Fruit fly (Drosophila melanogaster): ENCODE measurements around the gene CG43844.

Gene CG43844

DNA sequence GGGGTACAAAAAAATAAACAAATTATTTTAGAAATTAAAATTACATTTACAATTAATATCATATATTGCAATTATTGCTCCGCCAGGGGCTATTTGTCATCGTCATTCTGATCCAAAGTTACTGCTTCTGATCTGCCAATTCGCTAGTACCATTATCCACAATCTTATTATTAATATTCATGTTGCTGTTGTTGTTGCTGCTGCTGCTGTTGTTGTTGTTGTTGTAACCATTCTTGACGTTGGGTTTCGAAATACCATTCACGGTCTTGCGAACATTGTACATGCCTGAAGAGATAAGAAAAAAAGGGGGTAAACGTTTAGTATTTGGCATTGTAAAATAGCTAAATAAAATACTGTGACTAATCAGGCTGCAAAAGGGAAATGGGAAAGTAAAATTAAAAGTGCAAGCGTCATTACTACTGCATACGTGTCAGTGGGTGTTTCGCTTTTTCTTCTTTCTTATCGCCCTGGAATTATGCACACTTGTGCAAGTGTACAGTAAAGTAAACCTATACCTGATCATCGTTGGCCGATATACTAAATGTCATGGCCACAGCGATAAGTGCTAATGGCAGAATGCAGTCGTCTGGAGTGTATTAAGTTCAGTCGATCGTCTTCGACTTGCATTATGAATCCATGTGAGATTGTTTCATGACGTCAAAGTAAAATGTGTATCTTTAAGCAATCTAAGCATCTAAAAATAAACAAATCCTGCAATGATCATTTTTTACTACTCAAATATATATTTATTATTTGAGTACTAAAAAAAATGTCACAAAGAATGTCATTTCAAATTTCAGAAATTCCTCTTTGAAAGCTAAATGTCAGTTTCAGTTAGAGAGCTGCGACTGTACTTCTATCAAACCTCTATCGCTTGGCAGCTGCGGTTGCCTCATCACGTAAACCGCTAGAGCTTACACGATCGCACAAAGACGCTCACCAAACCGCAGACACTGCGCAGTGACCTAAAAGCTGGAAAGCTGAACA, 37.5 kb upstream of the CG43844 start:
- no peak for TF ChIP-seq CG10348 (GFP tag; IDR thresholded peaks at IDR 0.05)
- TF ChIP-seq EcR (GFP tag; optimal IDR thresholded peaks at IDR 0.05): peak; percentile 80
- no peak for TF ChIP-seq CG9948 (tag; optimal IDR thresholded peaks at IDR 0.05)
- no peak for TF ChIP-seq Ets98B (GFP tag; IDR thresholded peaks at IDR 0.05)

DNA sequence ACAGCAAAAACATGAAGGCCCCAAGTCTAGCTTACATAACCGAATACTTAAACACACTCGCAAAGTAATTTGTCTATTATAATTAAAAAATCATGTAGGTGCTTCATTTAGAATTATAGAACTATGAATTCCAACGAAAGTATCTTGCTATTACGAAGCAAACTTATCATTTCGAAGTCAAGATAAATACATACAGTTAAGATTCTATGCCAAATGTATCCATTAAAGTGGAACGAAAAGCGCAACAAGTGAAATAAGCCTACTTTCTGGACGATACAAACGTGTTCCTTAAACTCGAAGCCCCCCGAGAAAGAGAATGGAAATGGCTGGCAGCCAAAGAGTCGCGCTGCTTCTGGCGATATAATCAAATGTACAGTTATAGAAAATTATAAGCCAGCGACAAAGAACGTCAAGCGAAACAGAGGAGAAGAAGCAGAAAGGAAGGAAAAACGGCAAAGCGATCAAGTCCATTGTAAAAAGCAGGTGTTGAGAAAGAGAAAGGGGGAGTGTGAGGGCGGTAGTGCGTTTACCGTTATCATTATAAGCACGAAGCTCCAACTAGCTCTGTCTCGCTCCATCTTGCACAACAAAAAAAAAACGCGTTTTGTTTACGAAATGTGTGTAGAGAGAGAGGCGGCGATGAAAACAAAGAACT, 36.6 kb upstream of the CG43844 start:
- TF ChIP-seq CG8159 (tag; optimal IDR thresholded peaks at IDR 0.05) (peak; percentile 54), CG15710 (tag; optimal IDR thresholded peaks at IDR 0.05) (peak; percentile 39), Snoo (tag; optimal IDR thresholded peaks at IDR 0.05) (no peak), CG34367 (tag; optimal IDR thresholded peaks at IDR 0.05) (no peak), CG8301 (tag; optimal IDR thresholded peaks at IDR 0.05) (peak; percentile 21), CG9948 (tag; optimal IDR thresholded peaks at IDR 0.05) (peak; percentile 32), fd96Ca (GFP tag; IDR thresholded peaks at IDR 0.05) (0 out of 3 replicates have a peak, but pooled peaks have one; percentile 33), Pif1A (GFP tag; optimal IDR thresholded peaks at IDR 0.05) (peak; percentile 1), CG10348 (GFP tag; IDR thresholded peaks at IDR 0.05) (no peak), CG14655 (GFP tag; optimal IDR thresholded peaks at IDR 0.05) (peak; percentile 35), CG17806 (tag; optimal IDR thresholded peaks at IDR 0.05) (peak; percentile 33), Ets98B (GFP tag; IDR thresholded peaks at IDR 0.05) (0 out of 2 replicates have a peak, but pooled peaks have one; percentile 11), EcR (GFP tag; optimal IDR thresholded peaks at IDR 0.05) (peak; percentile 44), gl (tag; optimal IDR thresholded peaks at IDR 0.05) (no peak)

DNA sequence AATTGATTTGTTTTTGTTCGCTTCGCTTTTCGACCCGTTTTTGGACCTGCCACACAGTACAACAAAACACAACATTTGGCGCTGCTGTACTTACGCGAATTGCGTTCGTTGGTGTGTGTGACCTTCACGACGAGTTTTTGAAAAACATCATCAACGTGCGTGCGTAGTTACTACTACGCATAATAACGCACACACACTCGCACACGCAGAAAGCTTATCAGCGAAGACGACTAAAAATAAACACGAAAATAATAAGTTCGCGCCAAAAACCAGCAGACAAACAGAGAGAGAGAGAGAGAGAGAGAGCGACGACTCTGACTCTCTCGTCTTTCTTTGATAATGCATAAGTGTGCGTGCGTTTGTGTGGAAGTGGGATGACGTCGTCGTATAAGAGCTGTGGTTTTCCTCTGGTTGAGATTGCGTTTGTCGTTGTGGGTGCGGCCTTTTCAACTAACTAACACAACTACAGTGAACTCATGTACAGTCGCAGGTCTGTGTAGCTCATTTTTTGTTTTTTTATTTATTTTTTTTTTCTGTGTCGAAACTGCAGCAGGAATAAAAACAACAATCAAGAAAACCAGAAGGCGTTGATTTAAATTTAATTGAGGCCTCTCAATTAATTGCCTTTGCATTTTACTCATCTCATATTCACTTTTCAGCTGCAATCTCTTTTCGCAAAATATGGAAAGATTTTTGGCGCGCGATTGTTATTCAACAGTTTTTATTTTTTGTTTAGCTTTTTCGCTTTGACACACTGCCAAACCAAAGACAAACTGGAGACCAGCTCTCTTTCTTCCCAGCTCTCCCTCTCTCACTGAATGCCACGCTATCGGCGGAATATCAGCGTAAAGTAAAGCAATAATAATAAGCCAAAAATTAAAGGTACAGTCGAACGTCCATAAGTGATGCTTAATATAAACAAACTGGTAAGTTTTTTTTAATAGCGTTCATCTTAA, 35.4 kb upstream of the CG43844 start:
- TF ChIP-seq CG9948 (tag; optimal IDR thresholded peaks at IDR 0.05) (peak; percentile 36), EcR (GFP tag; optimal IDR thresholded peaks at IDR 0.05) (peak; percentile 88), Snoo (tag; optimal IDR thresholded peaks at IDR 0.05) (peak; percentile 42), Ets98B (GFP tag; IDR thresholded peaks at IDR 0.05) (peak; percentile 68; the same call in 1 of the 2 replicates), CG8159 (tag; optimal IDR thresholded peaks at IDR 0.05) (peak; percentile 61), fd96Ca (GFP tag; IDR thresholded peaks at IDR 0.05) (peak; percentile 52; the same call in 2 of the 3 replicates), gl (tag; optimal IDR thresholded peaks at IDR 0.05) (no peak), CG10348 (GFP tag; IDR thresholded peaks at IDR 0.05) (no peak), CG15710 (tag; optimal IDR thresholded peaks at IDR 0.05) (peak; percentile 50), Pif1A (GFP tag; optimal IDR thresholded peaks at IDR 0.05) (peak; percentile 66), Pif1B (GFP tag; optimal IDR thresholded peaks at IDR 0.05) (peak; percentile 78), CG32121 (GFP tag; IDR thresholded peaks at IDR 0.05) (peak; percentile 67; the same call in 1 of the 2 replicates), CG13204 (GFP tag; optimal IDR thresholded peaks at IDR 0.05) (peak; percentile 25), CG8301 (tag; optimal IDR thresholded peaks at IDR 0.05) (no peak), CG12605 (GFP tag; IDR thresholded peaks at IDR 0.05) (peak; percentile 66), CG17806 (tag; optimal IDR thresholded peaks at IDR 0.05) (no peak), CG34367 (tag; optimal IDR thresholded peaks at IDR 0.05) (peak; percentile 1), CG14655 (GFP tag; optimal IDR thresholded peaks at IDR 0.05) (peak; percentile 27), rn (GFP tag; IDR thresholded peaks at IDR 0.05) (0 out of 2 replicates have a peak, but pooled peaks have one; percentile 28), D1 (tag; optimal IDR thresholded peaks at IDR 0.05) (no peak), CG4496 (GFP tag; IDR thresholded peaks at IDR 0.05) (peak; percentile 39; the same call in 2 of the 3 replicates)

DNA sequence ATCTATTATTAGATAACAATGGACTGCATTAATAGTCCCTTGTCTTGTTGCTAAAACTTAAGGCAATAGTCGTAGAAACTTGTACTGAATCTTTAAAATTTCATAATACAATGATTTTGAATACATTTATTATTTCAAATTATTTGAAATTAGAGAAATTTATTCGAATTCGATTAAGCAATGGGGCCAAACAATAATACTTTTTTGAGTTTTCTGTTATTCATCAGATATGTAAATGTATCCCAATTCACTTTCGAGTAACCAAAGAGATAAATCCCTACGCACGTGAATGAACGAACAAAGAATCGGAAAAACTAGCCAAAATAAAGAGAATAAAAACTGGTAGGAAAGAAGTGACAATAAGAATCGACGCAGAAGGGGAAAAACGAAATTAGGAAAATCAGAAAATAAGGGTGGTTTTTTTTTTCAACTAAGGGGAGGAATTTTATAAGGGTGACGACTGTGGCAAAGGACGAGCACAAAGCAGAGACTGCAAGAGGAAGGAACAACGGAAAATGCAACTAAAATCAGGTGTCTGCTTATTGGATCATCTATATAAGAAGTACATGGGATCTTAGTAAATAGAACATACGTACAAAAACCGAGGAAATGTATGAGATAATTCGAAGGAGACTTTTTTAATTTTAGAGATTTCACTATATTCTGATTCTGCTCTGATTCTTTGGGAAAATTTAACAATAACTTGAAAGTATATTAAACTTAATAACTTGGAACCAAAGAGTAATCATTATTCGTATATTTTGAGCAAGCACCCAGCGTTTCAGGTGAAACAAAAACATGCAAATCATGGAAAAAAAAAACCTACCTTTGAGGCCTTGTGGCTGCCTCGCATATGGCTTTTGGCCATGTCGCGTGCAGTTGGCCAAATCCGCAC, 34.5 kb upstream of the CG43844 start:
- TF ChIP-seq CG34367 (tag; optimal IDR thresholded peaks at IDR 0.05) (no peak), gl (tag; optimal IDR thresholded peaks at IDR 0.05) (no peak), CG8301 (tag; optimal IDR thresholded peaks at IDR 0.05) (no peak), CG4496 (GFP tag; IDR thresholded peaks at IDR 0.05) (no peak), Pif1A (GFP tag; optimal IDR thresholded peaks at IDR 0.05) (no peak), rn (GFP tag; IDR thresholded peaks at IDR 0.05) (no peak), fd96Ca (GFP tag; IDR thresholded peaks at IDR 0.05) (no peak), CG13204 (GFP tag; optimal IDR thresholded peaks at IDR 0.05) (no peak), CG15710 (tag; optimal IDR thresholded peaks at IDR 0.05) (no peak), CG9948 (tag; optimal IDR thresholded peaks at IDR 0.05) (no peak), CG10348 (GFP tag; IDR thresholded peaks at IDR 0.05) (no peak), Ets98B (GFP tag; IDR thresholded peaks at IDR 0.05) (no peak), CG12605 (GFP tag; IDR thresholded peaks at IDR 0.05) (no peak), CG32121 (GFP tag; IDR thresholded peaks at IDR 0.05) (no peak), D1 (tag; optimal IDR thresholded peaks at IDR 0.05) (no peak), Pif1B (GFP tag; optimal IDR thresholded peaks at IDR 0.05) (no peak), CG8159 (tag; optimal IDR thresholded peaks at IDR 0.05) (no peak), CG14655 (GFP tag; optimal IDR thresholded peaks at IDR 0.05) (no peak)
